In the genomic region with DNA sequence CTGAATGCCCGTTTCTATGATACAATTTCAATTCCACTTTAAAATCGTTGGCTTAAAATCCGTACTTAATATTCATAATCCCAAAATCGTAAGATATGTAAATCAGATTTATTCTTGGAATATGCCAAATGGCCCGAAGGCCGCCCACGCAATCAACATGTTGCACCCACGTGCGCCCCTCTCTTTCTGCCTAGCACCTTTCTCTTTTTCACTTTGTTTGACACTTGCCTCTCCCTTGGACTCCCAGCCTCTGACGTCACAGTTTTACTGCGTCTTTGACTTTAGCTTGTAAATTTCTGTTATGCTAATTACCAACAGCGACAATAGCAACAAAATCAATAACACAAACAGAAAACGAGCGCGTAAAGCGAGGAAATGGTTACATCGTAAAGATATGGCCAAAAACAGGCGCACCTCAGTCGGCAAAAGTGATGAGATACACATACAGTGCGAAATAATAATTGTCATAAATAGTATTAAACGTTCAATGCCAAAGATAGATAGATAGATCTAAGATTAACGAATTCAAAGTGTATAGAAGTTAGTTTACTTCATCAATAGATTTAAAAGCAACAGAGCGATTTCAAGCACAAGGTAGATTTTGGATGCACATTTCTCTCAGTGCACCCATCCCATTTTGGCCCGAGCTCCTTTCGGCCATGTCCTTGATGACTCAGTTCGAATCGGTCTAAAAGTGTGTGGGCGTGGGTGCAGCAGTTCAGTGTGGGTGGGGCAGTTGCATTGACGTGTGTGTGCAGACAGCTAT, we compare ENCODE assay signal across 3 fruit fly cellular contexts.
TF ChIP-seq lines count a peak whose summit lies in the region.

No protein-coding gene starts in this region.

TF ChIP-seq in whole organism, adult, 20 proteins besides CTCF, POLR2A, EP300 and RAD21 (continued from another document):
- TF ChIP-seq Crg-1 (GFP tag; optimal IDR thresholded peaks at IDR 0.05; lab: Kevin White, UChicago) (no peak), toe (GFP tag; optimal IDR thresholded peaks at IDR 0.05; lab: Kevin White, UChicago) (no peak), tj (GFP tag; optimal IDR thresholded peaks at IDR 0.05; lab: Kevin White, UChicago) (no peak)

TF ChIP-seq in whole organism, embryonic, 481 proteins besides CTCF, POLR2A, EP300 and RAD21 (continued from another document and continues in another):
- 0 out of 2 replicates have a peak, but pooled peaks have one; percentile 16 for TF ChIP-seq CG14014 (GFP tag; IDR thresholded peaks at IDR 0.05; lab: Robert Waterston, UW)
- peak; percentile 40 for TF ChIP-seq cwo (GFP tag; optimal IDR thresholded peaks at IDR 0.05; lab: Kevin White, UChicago)
- no peak for TF ChIP-seq slbo (GFP tag; IDR thresholded peaks at IDR 0.05; lab: Robert Waterston, UW)
- peak in 1 of 2 experiments; percentile 8 for TF ChIP-seq Trl (optimal IDR thresholded peaks at IDR 0.05; lab: Kevin White, UChicago)
- TF ChIP-seq Trl (GFP tag; optimal IDR thresholded peaks at IDR 0.05; lab: Kevin White, UChicago): no peak
- no peak for TF ChIP-seq Gug (GFP tag; IDR thresholded peaks at IDR 0.05; lab: Robert Waterston, UW)
- TF ChIP-seq sens (GFP tag; lab: Kevin White, UChicago): peak; percentile 70
- TF ChIP-seq Rfx (GFP tag; IDR thresholded peaks at IDR 0.05; lab: Robert Waterston, UW): 0 out of 2 replicates have a peak, but pooled peaks have one; percentile 31
- TF ChIP-seq Max (GFP tag; optimal IDR thresholded peaks at IDR 0.05; lab: Kevin White, UChicago): no peak
- TF ChIP-seq Ets65A (GFP tag; lab: Kevin White, UChicago): no peak
- no peak for TF ChIP-seq CG10209 (GFP tag; optimal IDR thresholded peaks at IDR 0.05; lab: Kevin White, UChicago)
- TF ChIP-seq fd3F (GFP tag; optimal IDR thresholded peaks at IDR 0.05; lab: Kevin White, UChicago): no peak
- TF ChIP-seq CG4424 (GFP tag; optimal IDR thresholded peaks at IDR 0.05; lab: Kevin White, UChicago): peak; percentile 16
- no peak for TF ChIP-seq shn (GFP tag; optimal IDR thresholded peaks at IDR 0.05; lab: Kevin White, UChicago)
- 0 out of 3 replicates have a peak, but pooled peaks have one; percentile 16 for TF ChIP-seq zfh1 (GFP tag; IDR thresholded peaks at IDR 0.05; lab: Robert Waterston, UW)
- TF ChIP-seq Tbp (GFP tag; optimal IDR thresholded peaks at IDR 0.05; lab: Kevin White, UChicago): no peak
- TF ChIP-seq mirr (GFP tag; optimal IDR thresholded peaks at IDR 0.05; lab: Kevin White, UChicago): no peak
- TF ChIP-seq CG7839 (tag; optimal IDR thresholded peaks at IDR 0.05; lab: Kevin White, UChicago): peak; percentile 12
- no peak for TF ChIP-seq insv (GFP tag; optimal IDR thresholded peaks at IDR 0.05; lab: Kevin White, UChicago)
- TF ChIP-seq CG18599 (GFP tag; optimal IDR thresholded peaks at IDR 0.05; lab: Kevin White, UChicago): peak; percentile 22
- TF ChIP-seq CG1233 (GFP tag; optimal IDR thresholded peaks at IDR 0.05; lab: Kevin White, UChicago): peak; percentile 30
- no peak for TF ChIP-seq gem (tag; optimal IDR thresholded peaks at IDR 0.05; lab: Kevin White, UChicago)
- TF ChIP-seq CG30431 (GFP tag; optimal IDR thresholded peaks at IDR 0.05; lab: Kevin White, UChicago): no peak
- no peak for TF ChIP-seq kay (GFP tag; optimal IDR thresholded peaks at IDR 0.05; lab: Kevin White, UChicago)
- TF ChIP-seq dan (GFP tag; IDR thresholded peaks at IDR 0.05; lab: Robert Waterston, UW): no peak
- peak; percentile 98 for TF ChIP-seq sr (GFP tag; IDR thresholded peaks at IDR 0.05; lab: Robert Waterston, UW)
- TF ChIP-seq Med (GFP tag; lab: Kevin White, UChicago): peak; percentile 70
- no peak for TF ChIP-seq CG10654 (GFP tag; optimal IDR thresholded peaks at IDR 0.05; lab: Kevin White, UChicago)
- no peak for TF ChIP-seq Nf-YA (GFP tag; IDR thresholded peaks at IDR 0.05; lab: Robert Waterston, UW)
- TF ChIP-seq E2f1 (GFP tag; IDR thresholded peaks at IDR 0.05; lab: Robert Waterston, UW): no peak
- TF ChIP-seq ro (GFP tag; IDR thresholded peaks at IDR 0.05; lab: Robert Waterston, UW): no peak
- TF ChIP-seq CG3163 (GFP tag; optimal IDR thresholded peaks at IDR 0.05; lab: Kevin White, UChicago): no peak
- TF ChIP-seq vvl (GFP tag; IDR thresholded peaks at IDR 0.05; lab: Robert Waterston, UW): peak; percentile 7; the same call in 1 of the 2 replicates
- TF ChIP-seq CG3281 (GFP tag; optimal IDR thresholded peaks at IDR 0.05; lab: Kevin White, UChicago): peak; percentile 19
- peak; percentile 39 for TF ChIP-seq lab (GFP tag; optimal IDR thresholded peaks at IDR 0.05; lab: Kevin White, UChicago)
- peak; percentile 15 for TF ChIP-seq phol (tag; optimal IDR thresholded peaks at IDR 0.05; lab: Kevin White, UChicago)
- TF ChIP-seq CG6791 (GFP tag; IDR thresholded peaks at IDR 0.05; lab: Robert Waterston, UW; ENCODE audit: partially characterized antibody): no peak
- peak; percentile 31 for TF ChIP-seq CG6854 (GFP tag; optimal IDR thresholded peaks at IDR 0.05; lab: Kevin White, UChicago)
- no peak for TF ChIP-seq vfl (GFP tag; optimal IDR thresholded peaks at IDR 0.05; lab: Kevin White, UChicago)
- TF ChIP-seq Bteb2 (GFP tag; optimal IDR thresholded peaks at IDR 0.05; lab: Kevin White, UChicago): no peak
- no peak for TF ChIP-seq CG11695 (GFP tag; IDR thresholded peaks at IDR 0.05; lab: Robert Waterston, UW)
- peak; percentile 17 for TF ChIP-seq Sox102F (GFP tag; optimal IDR thresholded peaks at IDR 0.05; lab: Kevin White, UChicago)
- TF ChIP-seq pros (GFP tag; optimal IDR thresholded peaks at IDR 0.05; lab: Kevin White, UChicago): no peak
- TF ChIP-seq Meics (GFP tag; optimal IDR thresholded peaks at IDR 0.05; lab: Kevin White, UChicago): peak; percentile 34
- peak; percentile 31 for TF ChIP-seq BtbVII (GFP tag; optimal IDR thresholded peaks at IDR 0.05; lab: Kevin White, UChicago)
- no peak for TF ChIP-seq CG8089 (GFP tag; optimal IDR thresholded peaks at IDR 0.05; lab: Kevin White, UChicago)
- peak; percentile 1 for TF ChIP-seq Fer1 (GFP tag; optimal IDR thresholded peaks at IDR 0.05; lab: Kevin White, UChicago)
- TF ChIP-seq Pdp1 (GFP tag; optimal IDR thresholded peaks at IDR 0.05; lab: Kevin White, UChicago): peak in 1 of 2 experiments; percentile 32
- TF ChIP-seq scrt (GFP tag; optimal IDR thresholded peaks at IDR 0.05; lab: Kevin White, UChicago): peak; percentile 58
- TF ChIP-seq CG15269 (tag; optimal IDR thresholded peaks at IDR 0.05; lab: Kevin White, UChicago): no peak
- no peak for TF ChIP-seq tx (GFP tag; optimal IDR thresholded peaks at IDR 0.05; lab: Kevin White, UChicago)
- peak; percentile 41; the same call in 1 of the 3 replicates for TF ChIP-seq CG34422 (GFP tag; IDR thresholded peaks at IDR 0.05; lab: Robert Waterston, UW)
- peak in 1 of 2 experiments; percentile 1 for TF ChIP-seq dpn (GFP tag; optimal IDR thresholded peaks at IDR 0.05; lab: Kevin White, UChicago)
- TF ChIP-seq nerfin-1 (tag; optimal IDR thresholded peaks at IDR 0.05; lab: Kevin White, UChicago): no peak
- TF ChIP-seq Camta (GFP tag; optimal IDR thresholded peaks at IDR 0.05; lab: Kevin White, UChicago): no peak
- peak; percentile 20 for TF ChIP-seq zf30C (GFP tag; optimal IDR thresholded peaks at IDR 0.05; lab: Kevin White, UChicago)
- 0 out of 2 replicates have a peak, but pooled peaks have one; percentile 18 for TF ChIP-seq HLH3B (GFP tag; IDR thresholded peaks at IDR 0.05; lab: Robert Waterston, UW)
- TF ChIP-seq CG3407 (GFP tag; optimal IDR thresholded peaks at IDR 0.05; lab: Kevin White, UChicago): no peak
- TF ChIP-seq CG6254 (GFP tag; optimal IDR thresholded peaks at IDR 0.05; lab: Kevin White, UChicago): no peak
- no peak for TF ChIP-seq CG12236 (GFP tag; optimal IDR thresholded peaks at IDR 0.05; lab: Kevin White, UChicago)
- TF ChIP-seq CG17829 (tag; optimal IDR thresholded peaks at IDR 0.05; lab: Kevin White, UChicago): peak; percentile 10

TF ChIP-seq in whole organism, prepupa, 60 proteins besides CTCF, POLR2A, EP300 and RAD21 (continued from another document):
- peak; percentile 43 for TF ChIP-seq Ets96B (tag; optimal IDR thresholded peaks at IDR 0.05; lab: Kevin White, UChicago)
- no peak for TF ChIP-seq CG1621 (tag; optimal IDR thresholded peaks at IDR 0.05; lab: Kevin White, UChicago)
- peak; percentile 6 for TF ChIP-seq CG7368 (GFP tag; optimal IDR thresholded peaks at IDR 0.05; lab: Kevin White, UChicago)
- TF ChIP-seq Sox102F (GFP tag; optimal IDR thresholded peaks at IDR 0.05; lab: Kevin White, UChicago): no peak
- peak; percentile 35 for TF ChIP-seq Hr4 (GFP tag; optimal IDR thresholded peaks at IDR 0.05; lab: Kevin White, UChicago)
- no peak for TF ChIP-seq salr (GFP tag; optimal IDR thresholded peaks at IDR 0.05; lab: Kevin White, UChicago)
- TF ChIP-seq CG16779 (tag; optimal IDR thresholded peaks at IDR 0.05; lab: Kevin White, UChicago): no peak
- no peak for TF ChIP-seq dac (GFP tag; optimal IDR thresholded peaks at IDR 0.05; lab: Kevin White, UChicago)
- TF ChIP-seq Eip75B (GFP tag; optimal IDR thresholded peaks at IDR 0.05; lab: Kevin White, UChicago): peak; percentile 4
- no peak for TF ChIP-seq Smox (GFP tag; optimal IDR thresholded peaks at IDR 0.05; lab: Kevin White, UChicago)
- TF ChIP-seq Lpt (GFP tag; optimal IDR thresholded peaks at IDR 0.05; lab: Kevin White, UChicago): peak; percentile 46
- TF ChIP-seq CG32006 (GFP tag; optimal IDR thresholded peaks at IDR 0.05; lab: Kevin White, UChicago): no peak
- TF ChIP-seq achi (GFP tag; optimal IDR thresholded peaks at IDR 0.05; lab: Kevin White, UChicago): no peak
- no peak for TF ChIP-seq fd59A (GFP tag; optimal IDR thresholded peaks at IDR 0.05; lab: Kevin White, UChicago)
- TF ChIP-seq CG6808 (GFP tag; optimal IDR thresholded peaks at IDR 0.05; lab: Kevin White, UChicago): peak; percentile 13
- no peak for TF ChIP-seq lz (GFP tag; optimal IDR thresholded peaks at IDR 0.05; lab: Kevin White, UChicago)
- TF ChIP-seq Gug (GFP tag; IDR thresholded peaks at IDR 0.05; lab: Robert Waterston, UW): 0 out of 2 replicates have a peak, but pooled peaks have one; percentile 49
- TF ChIP-seq OdsH (GFP tag; optimal IDR thresholded peaks at IDR 0.05; lab: Kevin White, UChicago): no peak
- TF ChIP-seq net (GFP tag; optimal IDR thresholded peaks at IDR 0.05; lab: Kevin White, UChicago): peak; percentile 23
- no peak for TF ChIP-seq CG8632 (GFP tag; optimal IDR thresholded peaks at IDR 0.05; lab: Kevin White, UChicago)
- TF ChIP-seq cyc (GFP tag; optimal IDR thresholded peaks at IDR 0.05; lab: Kevin White, UChicago): peak; percentile 26
- TF ChIP-seq fkh (GFP tag; optimal IDR thresholded peaks at IDR 0.05; lab: Kevin White, UChicago): peak; percentile 10
- no peak for TF ChIP-seq Blimp-1 (GFP tag; optimal IDR thresholded peaks at IDR 0.05; lab: Kevin White, UChicago)
- peak; percentile 23 for TF ChIP-seq CG6276 (GFP tag; optimal IDR thresholded peaks at IDR 0.05; lab: Kevin White, UChicago)
- peak; percentile 59 for TF ChIP-seq svp (GFP tag; lab: Kevin White, UChicago)
- TF ChIP-seq Met (GFP tag; optimal IDR thresholded peaks at IDR 0.05; lab: Kevin White, UChicago): no peak
- TF ChIP-seq spab (GFP tag; optimal IDR thresholded peaks at IDR 0.05; lab: Kevin White, UChicago): peak; percentile 23
- TF ChIP-seq eg (GFP tag; IDR thresholded peaks at IDR 0.05; lab: Robert Waterston, UW): 0 out of 3 replicates have a peak, but pooled peaks have one; percentile 39
- TF ChIP-seq CG11902 (GFP tag; optimal IDR thresholded peaks at IDR 0.05; lab: Kevin White, UChicago): no peak
- no peak for TF ChIP-seq CG34406 (GFP tag; optimal IDR thresholded peaks at IDR 0.05; lab: Kevin White, UChicago)
- TF ChIP-seq CG8119 (GFP tag; IDR thresholded peaks at IDR 0.05; lab: Robert Waterston, UW): 0 out of 3 replicates have a peak, but pooled peaks have one; percentile 22
- TF ChIP-seq CG11294 (GFP tag; IDR thresholded peaks at IDR 0.05; lab: Robert Waterston, UW): no peak
